Fruit fly (Drosophila melanogaster) whole organism, embryonic: ENCODE data around the gene CG8176.
A peak's percentile ranks its signal among the peaks of the same experiment; 100 is the strongest.

Source experiments
- Atf-2 ChIP-seq: fragments of 200-800 bp; sonication (Bioruptor generic); optimal IDR thresholded peaks from 2 replicates; lab custom pipeline; 2016; ENCODE audit warnings: missing biosample characterization, missing genetic modification characterization
- CG10979 ChIP-seq: fragments of 200-800 bp; sonication (Bioruptor generic); optimal IDR thresholded peaks from 2 replicates; lab custom pipeline; 2018; ENCODE audit warnings: missing biosample characterization, mild to moderate bottlenecking, missing genetic modification characterization, moderate library complexity
- CG11504 ChIP-seq: fragments of 200-800 bp; sonication (Bioruptor generic); optimal IDR thresholded peaks from 3 replicates; lab custom pipeline; 2019; ENCODE audit warnings: missing biosample characterization, mild to moderate bottlenecking, missing genetic modification characterization, moderate library complexity
- CG11696 ChIP-seq: fragments of 200-800 bp; sonication (Bioruptor generic); IDR thresholded peaks from 2 replicates; pipeline ENCODE4 v1.3.6; 2022; ENCODE audit warnings: missing biosample characterization, missing genetic modification characterization
- CG1233 ChIP-seq: fragments of 200-800 bp; sonication (Bioruptor generic); optimal IDR thresholded peaks from 4 replicates; lab custom pipeline; 2018; ENCODE audit warnings: missing biosample characterization, mild to moderate bottlenecking, missing genetic modification characterization
- CG1603 ChIP-seq: fragments of 200-800 bp; sonication (Bioruptor generic); optimal IDR thresholded peaks from 2 replicates; lab custom pipeline; 2019; ENCODE audit warnings: missing biosample characterization, mild to moderate bottlenecking, missing genetic modification characterization, moderate library complexity
- CG33557 ChIP-seq: fragments of 200-800 bp; sonication (Bioruptor generic); optimal IDR thresholded peaks from 2 replicates; lab custom pipeline; 2019; ENCODE audit warnings: missing biosample characterization, mild to moderate bottlenecking, missing genetic modification characterization, moderate library complexity
- CG3847 ChIP-seq: fragments of 200-800 bp; sonication (Bioruptor generic); IDR thresholded peaks from 2 replicates; pipeline ENCODE4 v1.3.6; 2022; ENCODE audit warnings: missing biosample characterization, missing genetic modification characterization
- CG4617 ChIP-seq: fragments of 200-800 bp; sonication (Bioruptor generic); optimal IDR thresholded peaks from 3 replicates; lab custom pipeline; 2016; ENCODE audit warnings: missing biosample characterization, missing genetic modification characterization, borderline replicate concordance
- CG6254 ChIP-seq: fragments of 200-800 bp; sonication (Bioruptor generic); optimal IDR thresholded peaks from 3 replicates; lab custom pipeline; 2017; ENCODE audit warnings: mild to moderate bottlenecking, missing biosample characterization, missing genetic modification reagents, missing genetic modification characterization
- CG6791 ChIP-seq: fragments of 200-800 bp; sonication (Bioruptor generic); IDR thresholded peaks from 3 replicates; pipeline ENCODE4 v1.3.6; 2022; ENCODE audit warnings: missing biosample characterization, missing genetic modification characterization; ENCODE audit not compliant: partially characterized antibody
- CG7839 ChIP-seq: fragments of 200-800 bp; sonication (Bioruptor generic); optimal IDR thresholded peaks from 3 replicates; lab custom pipeline; 2018; ENCODE audit warnings: missing biosample characterization, mild to moderate bottlenecking, missing genetic modification characterization, moderate library complexity
- CG7963 ChIP-seq: fragments of 200-800 bp; sonication (Bioruptor generic); IDR thresholded peaks from 3 replicates; pipeline ENCODE4 v1.3.6; 2022; ENCODE audit warnings: missing biosample characterization, missing genetic modification characterization; ENCODE audit not compliant: partially characterized antibody
- CG9876 ChIP-seq: fragments of 200-800 bp; sonication (Bioruptor generic); optimal IDR thresholded peaks from 2 replicates; lab custom pipeline; 2016; ENCODE audit warnings: missing biosample characterization, missing genetic modification characterization
- D19B ChIP-seq: fragments of 200-800 bp; sonication (Bioruptor generic); optimal IDR thresholded peaks from 2 replicates; lab custom pipeline; 2017; ENCODE audit warnings: missing biosample characterization, mild to moderate bottlenecking, missing genetic modification characterization
- Dbx ChIP-seq: fragments of 200-800 bp; sonication (Bioruptor generic); IDR thresholded peaks from 3 replicates; pipeline ENCODE4 v1.3.6; 2022; ENCODE audit warnings: missing biosample characterization, missing genetic modification characterization
- Dek ChIP-seq: fragments of 200-800 bp; sonication (Bioruptor generic); optimal IDR thresholded peaks from 3 replicates; lab custom pipeline; 2019; ENCODE audit warnings: missing biosample characterization, mild to moderate bottlenecking, missing genetic modification characterization, moderate library complexity
- GATAe ChIP-seq: fragments of 200-800 bp; sonication (Bioruptor generic); conservative IDR thresholded peaks from 2 replicates; pipeline ENCODE4 v1.3.6; 2022; ENCODE audit warnings: missing biosample characterization, missing genetic modification characterization
- Lim3 ChIP-seq: fragments of 200-800 bp; sonication (Bioruptor generic); IDR thresholded peaks from 2 replicates; pipeline ENCODE4 v1.3.6; 2022; ENCODE audit warnings: missing biosample characterization, missing genetic modification characterization
- Med ChIP-seq: fragments of 200-800 bp; sonication (Bioruptor generic); peaks from one replicate; lab custom pipeline; 2016; ENCODE audit warnings: missing biosample characterization, missing genetic modification characterization, mild to moderate bottlenecking, inconsistent platforms, moderate library complexity
- Nf-YC ChIP-seq: fragments of 200-800 bp; optimal IDR thresholded peaks from 3 replicates; lab custom pipeline; 2019; ENCODE audit warnings: missing biosample characterization, mild to moderate bottlenecking, missing genetic modification characterization, moderate library complexity
- PHDP ChIP-seq: fragments of 200-800 bp; sonication (Bioruptor generic); optimal IDR thresholded peaks from 3 replicates; lab custom pipeline; 2018; ENCODE audit warnings: missing biosample characterization, mild to moderate bottlenecking, missing genetic modification characterization, moderate library complexity
- Pdp1 ChIP-seq, 2 experiments: fragments of 200-800 bp; sonication (Bioruptor generic); optimal IDR thresholded peaks; 3 replicates each; lab custom pipeline; 2016; ENCODE audit warnings: missing biosample characterization in 2 of 2, missing genetic modification characterization in 2 of 2, mild to moderate bottlenecking in 1 of 2, moderate library complexity in 1 of 2
- Ssrp ChIP-seq: fragments of 200-800 bp; sonication (Bioruptor generic); optimal IDR thresholded peaks from 2 replicates; lab custom pipeline; 2018; ENCODE audit warnings: missing biosample characterization, mild to moderate bottlenecking, missing genetic modification characterization, moderate library complexity
- Stat92E ChIP-seq, 3 experiments: fragments of >200 bp in 2 of 3; fragments of 200-800 bp in 1 of 3; sonication (Bioruptor generic) in 1 of 3; optimal IDR thresholded peaks; 2 replicates each; lab custom pipeline; 2017 to 2019; ENCODE audit warnings: missing biosample characterization in 3 of 3, missing genetic modification characterization in 3 of 3, mild to moderate bottlenecking in 1 of 3, moderate library complexity in 1 of 3
- Taf1 ChIP-seq: fragments of 200-800 bp; sonication (Bioruptor generic); IDR thresholded peaks from 2 replicates; pipeline ENCODE4 v1.3.6; 2022; ENCODE audit warnings: missing biosample characterization, missing genetic modification characterization
- Trl ChIP-seq, 3 experiments: fragments of >200 bp in 2 of 3; fragments of 200-800 bp in 1 of 3; sonication (Bioruptor generic) in 1 of 3; optimal IDR thresholded peaks; 2 replicates in 1 of 3; 3 replicates in 2 of 3; lab custom pipeline; 2016 to 2017; ENCODE audit warnings: missing biosample characterization in 1 of 3, missing genetic modification characterization in 1 of 3
- ash1 ChIP-seq: fragments of 200-800 bp; sonication (Bioruptor generic); optimal IDR thresholded peaks from 2 replicates; lab custom pipeline; 2018; ENCODE audit warnings: missing biosample characterization, mild to moderate bottlenecking, missing genetic modification characterization
- bcd ChIP-seq: fragments of 200-800 bp; sonication (Bioruptor generic); optimal IDR thresholded peaks from 2 replicates; lab custom pipeline; 2017; ENCODE audit warnings: missing biosample characterization, mild to moderate bottlenecking, missing genetic modification characterization
- btn ChIP-seq: fragments of 200-800 bp; sonication (Bioruptor generic); optimal IDR thresholded peaks from 2 replicates; lab custom pipeline; 2016; ENCODE audit warnings: missing biosample characterization, missing genetic modification characterization
- cg ChIP-seq: fragments of 200-800 bp; sonication (Bioruptor generic); optimal IDR thresholded peaks from 3 replicates; lab custom pipeline; 2019; ENCODE audit warnings: missing biosample characterization, mild to moderate bottlenecking, missing genetic modification characterization, moderate library complexity
- ci ChIP-seq: fragments of 200-800 bp; sonication (Bioruptor generic); IDR thresholded peaks from 3 replicates; pipeline ENCODE4 v1.3.6; 2022; ENCODE audit warnings: missing biosample characterization, missing genetic modification characterization
- corto ChIP-seq: fragments of 200-800 bp; sonication (Bioruptor generic); optimal IDR thresholded peaks from 2 replicates; lab custom pipeline; 2016; ENCODE audit warnings: missing biosample characterization, mild to moderate bottlenecking, missing genetic modification characterization, moderate library complexity
- da ChIP-seq: fragments of 200-800 bp; sonication (Bioruptor generic); optimal IDR thresholded peaks from 2 replicates; lab custom pipeline; 2016; ENCODE audit warnings: missing biosample characterization, missing genetic modification characterization
- fd102C ChIP-seq: fragments of 200-800 bp; sonication (Bioruptor generic); optimal IDR thresholded peaks from 2 replicates; lab custom pipeline; 2018; ENCODE audit warnings: missing biosample characterization, mild to moderate bottlenecking, missing genetic modification characterization, moderate library complexity
- fd64A ChIP-seq: fragments of 200-800 bp; sonication (Bioruptor generic); optimal IDR thresholded peaks from 3 replicates; lab custom pipeline; 2018; ENCODE audit warnings: missing biosample characterization, mild to moderate bottlenecking, missing genetic modification characterization
- lola ChIP-seq, 3 experiments: fragments of >200 bp in 2 of 3; fragments of 200-800 bp in 1 of 3; sonication (Bioruptor generic) in 1 of 3; optimal IDR thresholded peaks; 2 replicates each; lab custom pipeline; 2017 to 2019; ENCODE audit warnings: missing biosample characterization in 3 of 3, missing genetic modification characterization in 3 of 3, mild to moderate bottlenecking in 1 of 3, moderate library complexity in 1 of 3
- luna ChIP-seq: fragments of 200-800 bp; sonication (Bioruptor generic); optimal IDR thresholded peaks from 2 replicates; lab custom pipeline; 2016; ENCODE audit warnings: missing biosample characterization, missing genetic modification characterization
- sens ChIP-seq: fragments of 200-800 bp; sonication (Bioruptor generic); peaks from one replicate; lab custom pipeline; 2016; ENCODE audit warnings: missing biosample characterization, missing genetic modification characterization
- sug ChIP-seq: fragments of 200-800 bp; optimal IDR thresholded peaks from 2 replicates; lab custom pipeline; 2019; ENCODE audit warnings: missing biosample characterization, mild to moderate bottlenecking, missing genetic modification characterization, moderate library complexity
- twi ChIP-seq: fragments of 200-800 bp; optimal IDR thresholded peaks from 2 replicates; lab custom pipeline; 2019; ENCODE audit warnings: missing biosample characterization, mild to moderate bottlenecking, missing genetic modification characterization, moderate library complexity
- z ChIP-seq: fragments of 200-800 bp; sonication (Bioruptor generic); IDR thresholded peaks from 3 replicates; pipeline ENCODE4 v1.3.6; 2022; ENCODE audit warnings: missing biosample characterization, missing genetic modification characterization
- zen2 ChIP-seq: fragments of 200-800 bp; sonication (Bioruptor generic); IDR thresholded peaks from 3 replicates; pipeline ENCODE4 v1.3.6; 2022; ENCODE audit warnings: missing biosample characterization, missing genetic modification characterization; ENCODE audit not compliant: partially characterized antibody

The CG8176 gene

dm6 chr3R:9570657-9571056 lies 54.9 kb downstream of the CG8176 start:
- TF ChIP-seq Dbx (no peak), lola (GFP tag; optimal IDR thresholded peaks at IDR 0.05; lab: Kevin White, UChicago) (no peak), sens (GFP tag; lab: Kevin White, UChicago) (peak; percentile 24), CG6791 (GFP tag; lab: Robert Waterston, UW) (0 out of 3 replicates have a peak, but pooled peaks have one; percentile 33), Ssrp (tag; lab: Kevin White, UChicago) (no peak), sug (tag; lab: Kevin White, UChicago) (peak; percentile 27), PHDP (tag; lab: Kevin White, UChicago) (no peak), Pdp1 (GFP tag; optimal IDR thresholded peaks at IDR 0.05; lab: Kevin White, UChicago) (peak in 1 of 2 experiments; percentile 35), Stat92E (GFP tag; optimal IDR thresholded peaks at IDR 0.05; lab: Kevin White, UChicago) (no peak), CG4617 (no peak)

DNA sequence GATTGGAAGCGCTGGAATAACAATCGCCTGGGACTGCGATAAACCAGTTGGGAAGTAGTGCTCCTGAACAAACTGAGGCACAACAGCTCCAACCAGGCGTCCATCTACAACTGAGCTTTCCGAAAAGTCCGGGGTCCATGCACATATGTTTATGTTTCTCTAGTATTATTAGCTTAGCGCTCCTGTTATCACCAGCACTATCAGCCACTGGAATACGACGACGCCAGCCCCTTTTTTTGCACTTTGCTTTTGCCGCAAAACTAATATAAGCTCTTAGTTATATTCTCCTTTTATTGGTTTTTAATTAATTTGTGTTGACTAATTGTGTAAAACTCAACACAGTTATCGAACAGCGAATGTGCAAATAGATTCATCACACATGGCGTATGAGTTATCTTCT lies 55.7 kb downstream of the CG8176 start, which contains the start of gene CG9396:
Gene CG9396, minus strand, starts transcription at position 101 of the 400 bp plus-strand sequence.
- no peak for TF ChIP-seq CG7839 (tag; lab: Kevin White, UChicago)
- peak; percentile 19 for TF ChIP-seq sens (GFP tag; lab: Kevin White, UChicago)

DNA sequence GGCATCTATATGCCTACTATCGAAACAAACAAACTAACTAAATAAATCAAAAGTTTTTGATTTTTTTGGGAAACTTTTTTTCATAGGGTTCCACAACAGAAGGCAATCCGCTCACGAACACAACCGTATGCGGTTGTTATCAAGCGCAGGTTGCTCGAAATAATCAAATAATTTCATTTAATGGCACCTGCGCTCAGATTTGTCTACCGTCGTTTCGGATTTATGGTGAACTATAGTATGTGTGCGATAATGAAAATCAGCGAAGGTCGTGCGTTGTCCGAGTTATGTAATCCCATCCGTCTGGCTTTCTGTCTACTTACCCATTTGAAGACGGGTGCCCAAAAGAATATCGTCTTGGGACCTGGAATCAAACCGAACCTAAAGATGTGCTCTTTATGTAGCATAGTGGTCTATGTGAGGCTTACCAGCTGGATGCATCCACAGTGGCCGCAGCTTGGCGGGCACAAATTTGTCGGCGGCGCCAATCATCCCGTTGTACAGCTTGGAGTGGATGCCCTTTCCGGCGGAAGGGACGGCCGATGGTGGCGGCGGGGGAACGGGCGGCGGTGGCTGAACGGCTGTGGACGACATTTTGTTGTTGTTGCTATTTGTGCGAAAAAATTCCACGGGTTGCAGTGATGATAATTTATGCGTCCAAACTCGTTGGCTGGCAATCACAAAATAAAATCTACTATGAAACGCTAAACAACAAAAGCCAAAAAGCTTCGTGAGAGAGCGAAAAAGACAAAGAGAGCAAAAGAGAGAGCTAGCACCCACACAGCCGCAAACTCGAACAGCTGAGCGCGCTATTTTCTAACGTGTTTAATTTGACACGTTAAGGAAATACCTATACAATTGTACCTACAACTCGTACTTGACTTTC lies 57.4 kb downstream of the CG8176 start:
- TF ChIP-seq CG1603 (tag; lab: Kevin White, UChicago) (no peak), Lim3 (no peak), Taf1 (no peak), CG10979 (tag; lab: Kevin White, UChicago) (no peak), da (GFP tag; lab: Kevin White, UChicago) (no peak), CG1233 (GFP tag; lab: Kevin White, UChicago) (no peak), CG3847 (no peak), Trl (optimal IDR thresholded peaks at IDR 0.05; lab: Kevin White, UChicago) (peak; percentile 89 to 95), Trl (GFP tag; optimal IDR thresholded peaks at IDR 0.05; lab: Kevin White, UChicago) (no peak), Pdp1 (GFP tag; optimal IDR thresholded peaks at IDR 0.05; lab: Kevin White, UChicago) (peak in 1 of 2 experiments; percentile 96), D19B (GFP tag; lab: Kevin White, UChicago) (no peak), Dek (no peak), zen2 (GFP tag; lab: Robert Waterston, UW) (no peak), CG11504 (tag; lab: Kevin White, UChicago) (no peak), Atf-2 (no peak), fd102C (GFP tag; lab: Kevin White, UChicago) (no peak), CG33557 (GFP tag; lab: Kevin White, UChicago) (no peak), GATAe (no peak), luna (no peak), z (GFP tag; lab: Robert Waterston, UW) (no peak), Nf-YC (tag; lab: Kevin White, UChicago) (no peak), Med (GFP tag; lab: Kevin White, UChicago) (peak; percentile 80), fd64A (peak; percentile 21), CG6254 (GFP tag; lab: Kevin White, UChicago) (no peak), bcd (GFP tag; lab: Kevin White, UChicago) (no peak), btn (GFP tag; lab: Kevin White, UChicago) (no peak), sug (tag; lab: Kevin White, UChicago) (peak; percentile 50), CG9876 (GFP tag; lab: Kevin White, UChicago) (no peak), CG7963 (no peak), ash1 (GFP tag; lab: Kevin White, UChicago) (no peak), twi (tag; lab: Kevin White, UChicago) (no peak), corto (GFP tag; lab: Kevin White, UChicago) (no peak), CG11696 (GFP tag; lab: Robert Waterston, UW) (no peak), ci (GFP tag; lab: Robert Waterston, UW) (peak; percentile 35; the same call in 1 of the 3 replicates), cg (no peak)
